Fruit fly (Drosophila melanogaster) whole organism, prepupa: ENCODE results near the gene CG43063.

ENCODE experiments used
- Blimp-1 ChIP-seq: fragments of 200-800 bp; sonication (Bioruptor generic); optimal IDR thresholded peaks from 3 replicates; lab custom pipeline; 2017; ENCODE audit warnings: missing biosample characterization, missing genetic modification characterization, mild to moderate bottlenecking, moderate library complexity, missing genetic modification reagents
- CG10631 ChIP-seq: fragments of 200-800 bp; sonication (Bioruptor generic); optimal IDR thresholded peaks from 2 replicates; lab custom pipeline; 2016; ENCODE audit warnings: missing biosample characterization, missing genetic modification characterization
- CG10669 ChIP-seq: fragments of 200-800 bp; sonication (Bioruptor generic); optimal IDR thresholded peaks from 3 replicates; lab custom pipeline; 2018; ENCODE audit warnings: missing biosample characterization, mild to moderate bottlenecking, missing genetic modification characterization, moderate library complexity
- CG11902 ChIP-seq: fragments of 200-800 bp; sonication (Bioruptor generic); optimal IDR thresholded peaks from 3 replicates; lab custom pipeline; 2016; ENCODE audit warnings: missing biosample characterization, missing genetic modification characterization
- CG1621 ChIP-seq: fragments of 200-800 bp; sonication (Bioruptor generic); optimal IDR thresholded peaks from 3 replicates; lab custom pipeline; 2018; ENCODE audit warnings: missing biosample characterization, mild to moderate bottlenecking, missing genetic modification characterization
- CG16779 ChIP-seq: fragments of 200-800 bp; sonication (Bioruptor generic); optimal IDR thresholded peaks from 3 replicates; lab custom pipeline; 2017; ENCODE audit warnings: missing biosample characterization, mild to moderate bottlenecking, missing genetic modification characterization
- CG3032 ChIP-seq: fragments of 200-800 bp; optimal IDR thresholded peaks from 2 replicates; lab custom pipeline; 2019; ENCODE audit warnings: missing biosample characterization, mild to moderate bottlenecking, missing genetic modification characterization, moderate library complexity
- CG31627 ChIP-seq: fragments of 200-800 bp; sonication (Bioruptor generic); optimal IDR thresholded peaks from 3 replicates; lab custom pipeline; 2016; ENCODE audit warnings: missing biosample characterization, missing genetic modification characterization
- CG34406 ChIP-seq: fragments of 200-800 bp; sonication (Bioruptor generic); optimal IDR thresholded peaks from 3 replicates; lab custom pipeline; 2016; ENCODE audit warnings: missing biosample characterization, missing genetic modification characterization
- CG3919 ChIP-seq: fragments of 200-800 bp; sonication (Bioruptor generic); optimal IDR thresholded peaks from 3 replicates; lab custom pipeline; 2016; ENCODE audit warnings: missing biosample characterization, missing genetic modification characterization
- CG4318 ChIP-seq: fragments of 200-800 bp; sonication (Bioruptor generic); optimal IDR thresholded peaks from 3 replicates; lab custom pipeline; 2017; ENCODE audit warnings: missing biosample characterization, mild to moderate bottlenecking, missing genetic modification characterization
- CG6163 ChIP-seq: fragments of 200-800 bp; sonication (Bioruptor generic); IDR thresholded peaks from 3 replicates; pipeline ENCODE4 v1.3.6; 2022; ENCODE audit warnings: missing biosample characterization, missing genetic modification characterization
- CG6276 ChIP-seq: fragments of 200-800 bp; sonication (Bioruptor generic); optimal IDR thresholded peaks from 2 replicates; lab custom pipeline; 2017; ENCODE audit warnings: missing biosample characterization, mild to moderate bottlenecking, missing genetic modification characterization
- CG6808 ChIP-seq: fragments of 200-800 bp; sonication (Bioruptor generic); optimal IDR thresholded peaks from 3 replicates; lab custom pipeline; 2017; ENCODE audit warnings: missing biosample characterization, missing genetic modification characterization, mild to moderate bottlenecking, moderate library complexity, missing genetic modification reagents
- CG6854 ChIP-seq: fragments of 200-800 bp; sonication (Bioruptor generic); optimal IDR thresholded peaks from 2 replicates; lab custom pipeline; 2017; ENCODE audit warnings: missing biosample characterization, mild to moderate bottlenecking, missing genetic modification characterization
- CG7368 ChIP-seq: fragments of 200-800 bp; sonication (Bioruptor generic); optimal IDR thresholded peaks from 3 replicates; lab custom pipeline; 2016; ENCODE audit warnings: missing biosample characterization, missing genetic modification characterization
- CG8119 ChIP-seq: fragments of 200-800 bp; sonication (Bioruptor generic); IDR thresholded peaks from 3 replicates; pipeline ENCODE4 v1.3.6; 2022; ENCODE audit warnings: missing biosample characterization, missing genetic modification characterization
- CG8319 ChIP-seq: fragments of 200-800 bp; sonication (Bioruptor generic); optimal IDR thresholded peaks from 3 replicates; lab custom pipeline; 2016; ENCODE audit warnings: missing biosample characterization, missing genetic modification characterization
- CG8632 ChIP-seq: fragments of 200-800 bp; sonication (Bioruptor generic); optimal IDR thresholded peaks from 3 replicates; lab custom pipeline; 2016; ENCODE audit warnings: missing biosample characterization, missing genetic modification characterization
- CG9139 ChIP-seq: fragments of 200-800 bp; sonication (Bioruptor generic); optimal IDR thresholded peaks from 3 replicates; lab custom pipeline; 2017; ENCODE audit warnings: missing biosample characterization, mild to moderate bottlenecking, missing genetic modification characterization
- Eip78C ChIP-seq: fragments of 200-800 bp; sonication (Bioruptor generic); peaks from one replicate; lab custom pipeline; 2016; ENCODE audit warnings: missing biosample characterization, missing genetic modification characterization
- Eip93F ChIP-seq: fragments of 200-800 bp; sonication (Bioruptor generic); optimal IDR thresholded peaks from 2 replicates; lab custom pipeline; 2016; ENCODE audit warnings: missing biosample characterization, mild to moderate bottlenecking, missing genetic modification characterization
- Ets21C ChIP-seq: fragments of 200-800 bp; sonication (Bioruptor generic); optimal IDR thresholded peaks from 3 replicates; lab custom pipeline; 2016; ENCODE audit warnings: missing biosample characterization, missing genetic modification characterization
- Ets96B ChIP-seq: fragments of 200-800 bp; optimal IDR thresholded peaks from 2 replicates; lab custom pipeline; 2019; ENCODE audit warnings: missing biosample characterization, mild to moderate bottlenecking, missing genetic modification characterization, moderate library complexity
- Gug ChIP-seq: fragments of 200-800 bp; sonication (Bioruptor generic); IDR thresholded peaks from 2 replicates; pipeline ENCODE4 v1.3.6; 2022; ENCODE audit warnings: missing biosample characterization, missing genetic modification characterization
- Hr38 ChIP-seq: sonication (Bioruptor generic); optimal IDR thresholded peaks from 2 replicates; lab custom pipeline; 2016; ENCODE audit warnings: missing biosample characterization, missing genetic modification characterization
- Hr39 ChIP-seq: fragments of 200-800 bp; sonication (Bioruptor generic); optimal IDR thresholded peaks from 2 replicates; lab custom pipeline; 2016; ENCODE audit warnings: missing biosample characterization, missing genetic modification characterization
- Hr4 ChIP-seq: fragments of 200-800 bp; sonication (Bioruptor generic); optimal IDR thresholded peaks from 3 replicates; lab custom pipeline; 2016; ENCODE audit warnings: missing biosample characterization, missing genetic modification characterization
- Met ChIP-seq: fragments of 200-800 bp; sonication (Bioruptor generic); optimal IDR thresholded peaks from 3 replicates; lab custom pipeline; 2016; ENCODE audit warnings: missing biosample characterization, missing genetic modification characterization
- OdsH ChIP-seq: fragments of 200-800 bp; sonication (Bioruptor generic); optimal IDR thresholded peaks from 3 replicates; lab custom pipeline; 2016; ENCODE audit warnings: missing biosample characterization, missing genetic modification characterization
- Sox102F ChIP-seq: fragments of 200-800 bp; sonication (Bioruptor generic); optimal IDR thresholded peaks from 2 replicates; lab custom pipeline; 2016; ENCODE audit warnings: missing biosample characterization, mild to moderate bottlenecking, missing genetic modification characterization
- Sox15 ChIP-seq: fragments of 200-800 bp; sonication (Bioruptor generic); optimal IDR thresholded peaks from 3 replicates; lab custom pipeline; 2016; ENCODE audit warnings: missing biosample characterization, missing genetic modification characterization
- achi ChIP-seq: fragments of 200-800 bp; sonication (Bioruptor generic); optimal IDR thresholded peaks from 3 replicates; lab custom pipeline; 2016; ENCODE audit warnings: missing biosample characterization, missing genetic modification characterization
- acj6 ChIP-seq: fragments of 200-800 bp; sonication (Bioruptor generic); optimal IDR thresholded peaks from 3 replicates; lab custom pipeline; 2016; ENCODE audit warnings: missing biosample characterization, missing genetic modification characterization
- dsx ChIP-seq: fragments of 200-800 bp; optimal IDR thresholded peaks from 3 replicates; lab custom pipeline; 2019; ENCODE audit warnings: missing biosample characterization, mild to moderate bottlenecking, missing genetic modification characterization, moderate library complexity; ENCODE audit not compliant: poor library complexity, severe bottlenecking
- fd59A ChIP-seq: fragments of 200-800 bp; sonication (Bioruptor generic); optimal IDR thresholded peaks from 2 replicates; lab custom pipeline; 2017; ENCODE audit warnings: missing biosample characterization, mild to moderate bottlenecking, missing genetic modification characterization, missing genetic modification reagents
- fd85E ChIP-seq: fragments of 200-800 bp; sonication (Bioruptor generic); optimal IDR thresholded peaks from 3 replicates; lab custom pipeline; 2016; ENCODE audit warnings: missing biosample characterization, missing genetic modification characterization
- fkh ChIP-seq: fragments of 200-800 bp; sonication (Bioruptor generic); optimal IDR thresholded peaks from 3 replicates; lab custom pipeline; 2017; ENCODE audit warnings: missing biosample characterization, mild to moderate bottlenecking, missing genetic modification characterization, moderate library complexity
- lz ChIP-seq: fragments of 200-800 bp; sonication (Bioruptor generic); optimal IDR thresholded peaks from 3 replicates; lab custom pipeline; 2016; ENCODE audit warnings: missing biosample characterization, missing genetic modification characterization
- net ChIP-seq: fragments of 200-800 bp; sonication (Bioruptor generic); optimal IDR thresholded peaks from 3 replicates; lab custom pipeline; 2016; ENCODE audit warnings: missing biosample characterization, missing genetic modification characterization
- salr ChIP-seq, 2 experiments: fragments of 200-800 bp; sonication (Bioruptor generic); optimal IDR thresholded peaks; 3 replicates each; lab custom pipeline; 2016 to 2018; ENCODE audit warnings: missing biosample characterization in 2 of 2, missing genetic modification characterization in 2 of 2, mild to moderate bottlenecking in 1 of 2
- spab ChIP-seq: fragments of 200-800 bp; sonication (Bioruptor generic); optimal IDR thresholded peaks from 2 replicates; lab custom pipeline; 2017; ENCODE audit warnings: missing biosample characterization, mild to moderate bottlenecking, missing genetic modification characterization, missing genetic modification reagents
- svp ChIP-seq: fragments of 200-800 bp; sonication (Bioruptor generic); peaks from one replicate; lab custom pipeline; 2016; ENCODE audit warnings: missing biosample characterization, missing genetic modification characterization
- topi ChIP-seq: fragments of 200-800 bp; sonication (Bioruptor generic); optimal IDR thresholded peaks from 3 replicates; lab custom pipeline; 2016; ENCODE audit warnings: missing biosample characterization, missing genetic modification characterization
- vri ChIP-seq: fragments of 200-800 bp; sonication (Bioruptor generic); optimal IDR thresholded peaks from 3 replicates; lab custom pipeline; 2016; ENCODE audit warnings: missing biosample characterization, mild to moderate bottlenecking, missing genetic modification characterization

The CG43063 gene

DNA sequence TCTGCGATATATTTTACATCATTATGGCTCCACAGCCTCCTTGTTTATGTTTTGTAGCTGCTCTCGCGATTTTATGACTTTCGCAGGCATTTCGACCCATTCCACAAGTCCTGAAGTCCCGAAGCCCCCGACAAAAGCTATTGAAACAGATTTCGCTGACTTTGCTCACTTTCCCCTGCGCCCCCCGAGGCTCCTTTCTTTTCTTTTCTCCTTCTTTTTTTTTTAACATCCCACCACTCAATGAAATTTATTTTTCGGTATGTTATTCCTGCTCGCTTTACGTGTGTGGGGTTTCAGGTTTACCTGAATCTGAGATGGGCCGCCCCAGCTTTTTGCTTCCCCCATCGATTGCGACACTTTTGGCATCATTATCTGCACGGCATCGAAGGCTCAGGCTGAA, 3.6 kb upstream of the CG43063 start:
- no peak for TF ChIP-seq Sox102F (GFP tag; lab: Kevin White, UChicago)
- TF ChIP-seq Hr38 (GFP tag; lab: Kevin White, UChicago): no peak
- no peak for TF ChIP-seq svp
- TF ChIP-seq, all 60 proteins: peak for 0

- peak; percentile 44 for TF ChIP-seq fkh
- TF ChIP-seq Met (GFP tag; lab: Kevin White, UChicago): no peak
- TF ChIP-seq CG1621 (tag; lab: Kevin White, UChicago): peak; percentile 30
- TF ChIP-seq dsx: peak; percentile 11
- TF ChIP-seq Eip78C (GFP tag; lab: Kevin White, UChicago): peak; percentile 56
Measured at dm6 chr3R:13088395-13088794, 2.4 kb downstream of the CG43063 start, which contains the start of gene timeout. Gene timeout (plus strand): TSS chr3R:13088651.

DNA sequence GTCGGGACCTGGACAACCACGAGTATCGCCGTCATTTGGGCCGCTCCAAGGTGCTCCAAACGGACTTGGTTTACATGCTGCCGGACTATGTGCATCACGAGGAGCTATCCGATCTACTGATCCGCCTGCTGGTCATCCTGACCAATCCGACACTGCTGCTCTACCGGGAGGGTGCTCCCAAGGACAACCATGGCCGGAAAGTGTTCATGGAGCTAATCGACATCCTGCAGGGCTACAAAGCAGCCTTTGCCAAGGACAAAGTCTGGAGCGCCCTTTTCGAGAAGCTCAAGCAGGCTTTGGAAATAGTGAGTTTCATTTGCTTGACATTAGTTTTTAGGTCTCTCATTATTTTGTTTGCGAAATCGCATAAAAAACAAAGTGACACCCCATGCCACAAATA, 2.9 kb downstream of the CG43063 start, which contains the start of gene CG34308:
Gene CG34308 (plus strand): TSS at position 301 of the 400 bp plus-strand sequence.
- TF ChIP-seq dsx (no peak), CG3032 (tag; lab: Kevin White, UChicago) (no peak), Hr4 (GFP tag; lab: Kevin White, UChicago) (no peak), CG10669 (GFP tag; lab: Kevin White, UChicago) (no peak), Blimp-1 (GFP tag; lab: Kevin White, UChicago) (no peak), Sox15 (no peak), CG9139 (GFP tag; lab: Kevin White, UChicago) (no peak), lz (GFP tag; lab: Kevin White, UChicago) (no peak), CG6163 (no peak), topi (GFP tag; lab: Kevin White, UChicago) (no peak)

dm6 chr3R:13091666-13092065, 5.6 kb downstream of the CG43063 start:
- TF ChIP-seq CG16779 (tag; lab: Kevin White, UChicago) (no peak), Sox15 (no peak), CG8319 (GFP tag; lab: Kevin White, UChicago) (no peak), CG6808 (GFP tag; lab: Kevin White, UChicago) (no peak), CG8119 (0 out of 3 replicates have a peak, but pooled peaks have one; percentile 29), spab (GFP tag; lab: Kevin White, UChicago) (peak; percentile 24), Hr39 (GFP tag; lab: Kevin White, UChicago) (no peak), achi (GFP tag; lab: Kevin White, UChicago) (no peak), Hr38 (GFP tag; lab: Kevin White, UChicago) (no peak), svp (peak; percentile 58), CG3032 (tag; lab: Kevin White, UChicago) (no peak), Ets21C (no peak), salr (GFP tag; optimal IDR thresholded peaks at IDR 0.05; lab: Kevin White, UChicago) (no peak), Ets96B (peak; percentile 45), CG8632 (GFP tag; lab: Kevin White, UChicago) (no peak), CG7368 (GFP tag; lab: Kevin White, UChicago) (no peak), CG31627 (no peak), CG34406 (GFP tag; lab: Kevin White, UChicago) (no peak), fkh (no peak), CG3919 (GFP tag; lab: Kevin White, UChicago) (peak; percentile 37), Hr4 (GFP tag; lab: Kevin White, UChicago) (no peak), fd59A (GFP tag; lab: Kevin White, UChicago) (no peak), Eip93F (GFP tag; lab: Kevin White, UChicago) (no peak), CG11902 (GFP tag; lab: Kevin White, UChicago) (no peak), Blimp-1 (GFP tag; lab: Kevin White, UChicago) (no peak), CG6276 (no peak), OdsH (GFP tag; lab: Kevin White, UChicago) (peak; percentile 8), net (GFP tag; lab: Kevin White, UChicago) (peak; percentile 7), vri (GFP tag; lab: Kevin White, UChicago) (no peak), CG10631 (GFP tag; lab: Kevin White, UChicago) (peak; percentile 20), Met (GFP tag; lab: Kevin White, UChicago) (no peak), fd85E (no peak), Sox102F (GFP tag; lab: Kevin White, UChicago) (no peak), CG6163 (no peak), CG6854 (GFP tag; lab: Kevin White, UChicago) (no peak), CG4318 (GFP tag; lab: Kevin White, UChicago) (no peak), Gug (GFP tag; lab: Robert Waterston, UW) (no peak), acj6 (GFP tag; lab: Kevin White, UChicago) (peak; percentile 2)
